Fruit fly (Drosophila melanogaster): ENCODE measurements around the gene CG42824.

dm6 chr3R:17386168-17386819, 20.0 kb downstream of the CG42824 start:
- TF ChIP-seq CG3032 (tag; optimal IDR thresholded peaks at IDR 0.05) = peak; percentile 66
- TF ChIP-seq dac (GFP tag; optimal IDR thresholded peaks at IDR 0.05) = peak; percentile 54
- peak; percentile 51 for TF ChIP-seq CG1621 (tag; optimal IDR thresholded peaks at IDR 0.05)
- TF ChIP-seq Sox102F (GFP tag; optimal IDR thresholded peaks at IDR 0.05) = peak; percentile 68
- TF ChIP-seq cyc (GFP tag; optimal IDR thresholded peaks at IDR 0.05) = peak; percentile 83
- peak; percentile 48 for TF ChIP-seq CG4318 (GFP tag; optimal IDR thresholded peaks at IDR 0.05)
